Worm (Caenorhabditis elegans): ENCODE results near the gene dcap-2.
A peak's percentile ranks its signal among the peaks of the same experiment; 100 is the strongest.

The dcap-2 gene

DNA sequence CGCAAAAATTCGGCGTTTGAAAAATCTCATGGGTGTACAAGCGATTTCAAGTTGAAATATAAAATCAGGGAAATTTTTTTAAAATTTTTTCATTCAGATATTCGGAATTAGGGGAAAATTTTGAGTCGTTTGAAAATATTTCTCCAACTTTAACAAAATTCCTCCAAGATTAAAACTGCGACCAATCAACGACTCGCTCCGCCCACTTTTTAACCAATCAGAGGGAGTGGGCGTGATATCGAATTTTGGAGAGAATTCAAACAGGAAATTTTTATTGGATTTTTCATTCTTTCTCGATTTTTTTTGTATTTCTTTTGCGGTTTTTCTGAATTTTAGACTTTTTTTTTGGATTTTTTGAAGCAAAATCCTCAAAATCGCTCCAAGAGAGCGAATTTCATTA lies 3.6 kb upstream of the dcap-2 start:
- no peak for TF ChIP-seq ztf-29 (GFP tag; IDR thresholded peaks at IDR 0.05)
- TF ChIP-seq T22C8.4 (GFP tag; IDR thresholded peaks at IDR 0.05) = no peak
- TF ChIP-seq cog-1 (tag; optimal IDR thresholded peaks at IDR 0.05) = no peak
- no peak for TF ChIP-seq med-1 (GFP tag; optimal IDR thresholded peaks at IDR 0.05; ENCODE audit: insufficient read depth)
- TF ChIP-seq ztf-23 (GFP tag; IDR thresholded peaks at IDR 0.05) = no peak
- TF ChIP-seq flt-1 (GFP tag; IDR thresholded peaks at IDR 0.05) = no peak
- no peak for TF ChIP-seq ref-1 (GFP tag; conservative IDR thresholded peaks at IDR 0.05)
- TF ChIP-seq klf-2 (GFP tag; conservative IDR thresholded peaks at IDR 0.05) = no peak
- TF ChIP-seq tab-1 (GFP tag; IDR thresholded peaks at IDR 0.05) = no peak

DNA sequence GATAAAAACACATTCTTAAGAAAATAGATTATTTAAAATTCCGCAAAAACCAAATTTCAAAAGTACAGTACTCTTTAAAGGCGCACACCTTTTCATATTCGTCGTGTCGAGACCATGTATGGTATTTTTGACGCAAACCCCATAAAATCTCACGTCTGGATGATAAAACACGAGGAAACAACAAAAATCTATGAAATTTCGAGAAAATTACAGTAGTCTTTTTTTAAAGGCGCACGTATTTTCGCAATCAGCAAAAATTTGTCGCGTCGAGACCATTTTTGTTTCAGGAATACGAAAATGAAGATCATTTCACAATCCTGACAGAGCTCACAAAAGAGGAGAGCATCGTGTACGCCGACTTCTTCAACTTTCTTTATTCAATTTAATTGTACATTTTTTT lies 8.7 kb downstream of the dcap-2 start:
- no peak for TF ChIP-seq cog-1 (tag; optimal IDR thresholded peaks at IDR 0.05)
- TF ChIP-seq klf-2 (GFP tag; conservative IDR thresholded peaks at IDR 0.05) = no peak
- no peak for TF ChIP-seq ztf-23 (GFP tag; IDR thresholded peaks at IDR 0.05)
- no peak for TF ChIP-seq ztf-29 (GFP tag; IDR thresholded peaks at IDR 0.05)
- no peak for TF ChIP-seq ref-1 (GFP tag; conservative IDR thresholded peaks at IDR 0.05)
- no peak for TF ChIP-seq med-1 (GFP tag; optimal IDR thresholded peaks at IDR 0.05; ENCODE audit: insufficient read depth)
- no peak for TF ChIP-seq T22C8.4 (GFP tag; IDR thresholded peaks at IDR 0.05)
- TF ChIP-seq tab-1 (GFP tag; IDR thresholded peaks at IDR 0.05) = no peak
- TF ChIP-seq flt-1 (GFP tag; IDR thresholded peaks at IDR 0.05) = no peak

ce11 chrIV:13512112-13512569 lies 9.5 kb downstream of the dcap-2 start, which contains the start of gene puf-3:
Gene puf-3 (minus strand): TSS chrIV:13512162.
- no peak for TF ChIP-seq ztf-29 (GFP tag; IDR thresholded peaks at IDR 0.05)

- TF ChIP-seq ztf-23 (GFP tag; IDR thresholded peaks at IDR 0.05) (no peak), T22C8.4 (GFP tag; IDR thresholded peaks at IDR 0.05) (no peak), flt-1 (GFP tag; IDR thresholded peaks at IDR 0.05) (no peak)
These were observed 11.6 kb downstream of the dcap-2 start for ce11 chrIV:13510049-13510448.

DNA sequence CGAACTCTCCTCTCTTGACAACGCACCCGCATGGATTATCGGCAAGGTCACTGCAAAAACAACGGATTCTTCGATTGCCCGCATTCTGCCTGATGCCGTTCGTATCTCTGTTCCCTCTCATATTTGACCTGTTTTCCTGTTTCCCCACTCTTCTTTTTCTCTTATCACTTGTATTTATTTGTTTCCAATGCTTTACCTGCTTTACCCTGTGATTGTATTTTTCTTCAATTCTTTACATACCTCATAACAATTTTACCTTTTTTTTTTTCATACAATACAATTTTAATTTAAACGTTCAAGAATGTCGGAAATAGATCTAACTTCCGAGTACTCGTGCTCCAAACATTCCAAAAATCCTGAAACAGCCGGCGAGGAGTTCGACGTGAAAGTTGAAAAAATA lies 12.7 kb downstream of the dcap-2 start, which contains the start of gene afmd-2:
Gene afmd-2 (plus strand): TSS at position 301 of the 400 bp plus-strand sequence.
- TF ChIP-seq med-1 (GFP tag; optimal IDR thresholded peaks at IDR 0.05; ENCODE audit: insufficient read depth) (no peak), ztf-23 (GFP tag; IDR thresholded peaks at IDR 0.05) (no peak), flt-1 (GFP tag; IDR thresholded peaks at IDR 0.05) (no peak), tab-1 (GFP tag; IDR thresholded peaks at IDR 0.05) (no peak), T22C8.4 (GFP tag; IDR thresholded peaks at IDR 0.05) (no peak), klf-2 (GFP tag; conservative IDR thresholded peaks at IDR 0.05) (no peak), ref-1 (GFP tag; conservative IDR thresholded peaks at IDR 0.05) (no peak), cog-1 (tag; optimal IDR thresholded peaks at IDR 0.05) (no peak), ztf-29 (GFP tag; IDR thresholded peaks at IDR 0.05) (no peak)

ce11 chrIV:13505662-13506061 lies 16.0 kb downstream of the dcap-2 start, which contains the start of gene nlp-17:
Gene nlp-17 (minus strand): TSS chrIV:13505762.
- TF ChIP-seq med-1 (GFP tag; optimal IDR thresholded peaks at IDR 0.05; ENCODE audit: insufficient read depth) (no peak), klf-2 (GFP tag; conservative IDR thresholded peaks at IDR 0.05) (no peak), ztf-23 (GFP tag; IDR thresholded peaks at IDR 0.05) (no peak), T22C8.4 (GFP tag; IDR thresholded peaks at IDR 0.05) (no peak), tab-1 (GFP tag; IDR thresholded peaks at IDR 0.05) (no peak), ref-1 (GFP tag; conservative IDR thresholded peaks at IDR 0.05) (no peak), flt-1 (GFP tag; IDR thresholded peaks at IDR 0.05) (no peak), ztf-29 (GFP tag; IDR thresholded peaks at IDR 0.05) (no peak)

ce11 chrIV:13505144-13505543 lies 16.5 kb downstream of the dcap-2 start, which contains the start of gene seld-1:
Gene seld-1 (plus strand): TSS chrIV:13505444.
- TF ChIP-seq tab-1 (GFP tag; IDR thresholded peaks at IDR 0.05) (no peak), ztf-29 (GFP tag; IDR thresholded peaks at IDR 0.05) (no peak), T22C8.4 (GFP tag; IDR thresholded peaks at IDR 0.05) (no peak), ztf-23 (GFP tag; IDR thresholded peaks at IDR 0.05) (no peak), med-1 (GFP tag; optimal IDR thresholded peaks at IDR 0.05; ENCODE audit: insufficient read depth) (no peak), klf-2 (GFP tag; conservative IDR thresholded peaks at IDR 0.05) (no peak), cog-1 (tag; optimal IDR thresholded peaks at IDR 0.05) (no peak), ref-1 (GFP tag; conservative IDR thresholded peaks at IDR 0.05) (no peak), flt-1 (GFP tag; IDR thresholded peaks at IDR 0.05) (no peak)

ce11 chrIV:13504065-13504464 lies 17.6 kb downstream of the dcap-2 start:
- TF ChIP-seq ztf-23 (GFP tag; IDR thresholded peaks at IDR 0.05) = 0 out of 2 replicates have a peak, but pooled peaks have one; percentile 37
- peak; percentile 67 for TF ChIP-seq flt-1 (GFP tag; IDR thresholded peaks at IDR 0.05)
- peak; percentile 66 for TF ChIP-seq T22C8.4 (GFP tag; IDR thresholded peaks at IDR 0.05)
- 0 out of 2 replicates have a peak, but pooled peaks have one; percentile 53 for TF ChIP-seq tab-1 (GFP tag; IDR thresholded peaks at IDR 0.05)
- TF ChIP-seq ref-1 (GFP tag; conservative IDR thresholded peaks at IDR 0.05) = 0 out of 2 replicates have a peak, but pooled peaks have one; percentile 17

ce11 chrIV:13502806-13503363 lies 18.8 kb downstream of the dcap-2 start, which contains the start of gene tbc-9:
Gene tbc-9 (minus strand): TSS chrIV:13502856.
- TF ChIP-seq ztf-23 (GFP tag; IDR thresholded peaks at IDR 0.05) (no peak), med-1 (GFP tag; optimal IDR thresholded peaks at IDR 0.05; ENCODE audit: insufficient read depth) (no peak), ref-1 (GFP tag; conservative IDR thresholded peaks at IDR 0.05) (no peak), flt-1 (GFP tag; IDR thresholded peaks at IDR 0.05) (no peak), tab-1 (GFP tag; IDR thresholded peaks at IDR 0.05) (no peak), klf-2 (GFP tag; conservative IDR thresholded peaks at IDR 0.05) (no peak), T22C8.4 (GFP tag; IDR thresholded peaks at IDR 0.05) (no peak; the same call in 1 of the 2 replicates), cog-1 (tag; optimal IDR thresholded peaks at IDR 0.05) (no peak), ztf-29 (GFP tag; IDR thresholded peaks at IDR 0.05) (no peak)

ce11 chrIV:13493719-13494118 lies 28.0 kb downstream of the dcap-2 start:
- no peak for TF ChIP-seq ref-1 (GFP tag; conservative IDR thresholded peaks at IDR 0.05)
- no peak for TF ChIP-seq klf-2 (GFP tag; conservative IDR thresholded peaks at IDR 0.05)
- no peak for TF ChIP-seq med-1 (GFP tag; optimal IDR thresholded peaks at IDR 0.05; ENCODE audit: insufficient read depth)
- no peak for TF ChIP-seq ztf-29 (GFP tag; IDR thresholded peaks at IDR 0.05)
- no peak for TF ChIP-seq ztf-23 (GFP tag; IDR thresholded peaks at IDR 0.05)
- no peak for TF ChIP-seq tab-1 (GFP tag; IDR thresholded peaks at IDR 0.05)

Data from whole organism, midembryonic.